Worm (Caenorhabditis elegans): ENCODE data around the gene M110.8.

The M110.8 gene

ce11 chrII:8162120-8162648 is 47.2 kb downstream of the M110.8 start, which contains the start of the genes emb-27 and rrf-3 (continued):
- TF ChIP-seq madf-6 (GFP tag; IDR thresholded peaks at IDR 0.05), result peak; percentile 48
- no peak for TF ChIP-seq F22D6.2 (tag; optimal IDR thresholded peaks at IDR 0.05)
- TF ChIP-seq F23B12.7 (tag; optimal IDR thresholded peaks at IDR 0.05; ENCODE audit: insufficient read depth), result no peak
- no peak for TF ChIP-seq akir-1 (GFP tag; optimal IDR thresholded peaks at IDR 0.05)

ce11 chrII:8160916-8161315 is 48.5 kb downstream of the M110.8 start:
- TF ChIP-seq C06A6.2 (GFP tag; conservative IDR thresholded peaks at IDR 0.05) (no peak), ztf-26 (tag; optimal IDR thresholded peaks at IDR 0.05) (no peak), mxl-1 (tag; optimal IDR thresholded peaks at IDR 0.05) (no peak), madf-10 (tag; optimal IDR thresholded peaks at IDR 0.05) (no peak), ccch-3 (GFP tag; optimal IDR thresholded peaks at IDR 0.05) (no peak), hlh-12 (tag; optimal IDR thresholded peaks at IDR 0.05) (no peak)

- TF ChIP-seq Y95B8A.8 (GFP tag; IDR thresholded peaks at IDR 0.05) (no peak), F23B12.7 (tag; optimal IDR thresholded peaks at IDR 0.05; ENCODE audit: insufficient read depth) (no peak), madf-6 (GFP tag; IDR thresholded peaks at IDR 0.05) (peak; percentile 79), ceh-91 (GFP tag; IDR thresholded peaks at IDR 0.05) (peak; percentile 15; the same call in 1 of the 2 replicates), F57A8.1 (GFP tag; optimal IDR thresholded peaks at IDR 0.05) (no peak), F57C9.4 (tag; optimal IDR thresholded peaks at IDR 0.05) (no peak), D2030.7 (GFP tag; IDR thresholded peaks at IDR 0.05) (peak; percentile 40; the same call in 1 of the 2 replicates), snpc-4 (GFP tag; optimal IDR thresholded peaks at IDR 0.05) (no peak), snpc-4 (tag; optimal IDR thresholded peaks at IDR 0.05) (peak in 1 of 4 experiments; percentile 50), B0261.1 (tag; optimal IDR thresholded peaks at IDR 0.05) (no peak), xnd-1 (tag; optimal IDR thresholded peaks at IDR 0.05) (peak; percentile 13), attf-5 (GFP tag; optimal IDR thresholded peaks at IDR 0.05) (peak; percentile 69), dox-1 (GFP tag; IDR thresholded peaks at IDR 0.05) (peak; percentile 72), ztf-22 (GFP tag; optimal IDR thresholded peaks at IDR 0.05) (no peak), snpc-3.4 (tag; optimal IDR thresholded peaks at IDR 0.05) (no peak), F52B5.7 (tag; optimal IDR thresholded peaks at IDR 0.05) (no peak), lsl-1 (GFP tag; optimal IDR thresholded peaks at IDR 0.05) (peak; percentile 51), madf-8 (GFP tag; conservative IDR thresholded peaks at IDR 0.05) (peak; percentile 54; the same call in 1 of the 2 replicates), efl-1 (GFP tag; optimal IDR thresholded peaks at IDR 0.05) (peak; percentile 83), egl-44 (GFP tag; IDR thresholded peaks at IDR 0.05) (no peak), dpl-1 (GFP tag; optimal IDR thresholded peaks at IDR 0.05) (peak; percentile 58), let-607 (tag; optimal IDR thresholded peaks at IDR 0.05) (no peak), F33H1.4 (GFP tag; IDR thresholded peaks at IDR 0.05) (peak; percentile 52; the same call in 1 of the 2 replicates), rcor-1 (GFP tag; IDR thresholded peaks at IDR 0.05) (no peak), ceh-100 (GFP tag; IDR thresholded peaks at IDR 0.05) (no peak), egrh-3 (GFP tag; IDR thresholded peaks at IDR 0.05) (no peak), T07F8.4 (tag; optimal IDR thresholded peaks at IDR 0.05) (no peak), lir-1 (GFP tag; conservative IDR thresholded peaks at IDR 0.05) (no peak), Y53G8AR.9 (GFP tag; conservative IDR thresholded peaks at IDR 0.05) (peak; percentile 51; the same call in 1 of the 2 replicates), die-1 (tag; optimal IDR thresholded peaks at IDR 0.05) (no peak), ccch-3 (GFP tag; optimal IDR thresholded peaks at IDR 0.05) (no peak), fkh-3 (tag; optimal IDR thresholded peaks at IDR 0.05) (no peak), aptf-3 (GFP tag; IDR thresholded peaks at IDR 0.05) (no peak), madf-10 (tag; optimal IDR thresholded peaks at IDR 0.05) (no peak), attf-6 (GFP tag; IDR thresholded peaks at IDR 0.05) (no peak), nhr-27 (tag; optimal IDR thresholded peaks at IDR 0.05) (no peak), hrde-1 (tag; optimal IDR thresholded peaks at IDR 0.05; ENCODE audit: borderline replicate concordance) (no peak), F49E8.2 (tag; optimal IDR thresholded peaks at IDR 0.05; ENCODE audit: insufficient read depth) (no peak)
Observed at ce11 chrII:8157991-8158390, 51.4 kb downstream of the M110.8 start, which contains the start of gene pch-2. Gene pch-2 (plus strand): TSS chrII:8158349.
